Worm (Caenorhabditis elegans) whole organism, L3 larva: ENCODE measurements around the gene H10D18.1.

Source experiments
- fkh-10 ChIP-seq: sonication (generic microtip); optimal IDR thresholded peaks from 2 replicates; lab custom pipeline; 2017; ENCODE audit warnings: missing biosample characterization, missing genetic modification reagents, missing genetic modification characterization
- lin-39 ChIP-seq: fragments of 150-350 bp; optimal IDR thresholded peaks from 2 replicates; lab custom pipeline; 2018; ENCODE audit warnings: missing biosample characterization, missing genetic modification reagents, missing genetic modification characterization
- mdl-1 ChIP-seq: fragments of 150-350 bp; optimal IDR thresholded peaks from 2 replicates; lab custom pipeline; 2014; ENCODE audit warnings: missing biosample characterization, missing genetic modification characterization
- nhr-11 ChIP-seq: fragments of 150-350 bp; optimal IDR thresholded peaks from 2 replicates; lab custom pipeline; 2014; ENCODE audit warnings: missing biosample characterization, missing genetic modification characterization
- nhr-12 ChIP-seq: fragments of 150-350 bp; optimal IDR thresholded peaks from 2 replicates; lab custom pipeline; 2014; ENCODE audit warnings: missing biosample characterization, missing genetic modification characterization
- skn-1 ChIP-seq: fragments of 150-350 bp; optimal IDR thresholded peaks from 2 replicates; lab custom pipeline; 2014; ENCODE audit warnings: missing biosample characterization, missing genetic modification characterization

DNA sequence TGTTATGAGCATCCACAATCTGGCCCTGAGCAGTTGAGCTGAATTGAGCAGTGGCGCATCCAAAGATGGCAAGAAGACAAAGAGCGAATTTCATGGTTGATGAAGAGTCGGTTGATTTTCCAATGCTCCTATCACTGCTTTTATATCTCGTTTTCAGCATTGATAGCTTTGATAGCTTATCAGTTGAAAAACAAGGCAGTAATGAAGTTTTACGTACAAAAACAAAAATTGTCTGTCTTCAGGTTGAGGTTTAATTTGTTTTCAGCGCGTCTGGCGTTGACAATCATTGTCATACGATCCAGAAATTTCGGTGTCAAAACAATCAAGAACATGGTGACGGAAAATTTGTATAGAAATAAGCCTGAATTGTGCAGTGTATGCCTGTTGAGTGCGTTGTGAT, 3.5 kb upstream of the H10D18.1 start, which contains the start of gene scl-13:
- TF ChIP-seq skn-1 (tag; lab: Kevin White, UChicago) (no peak), fkh-10 (GFP tag; lab: Kevin White, UChicago) (no peak), nhr-12 (tag; lab: Kevin White, UChicago) (no peak), nhr-11 (tag; lab: Kevin White, UChicago) (no peak), lin-39 (no peak), mdl-1 (tag; lab: Kevin White, UChicago) (no peak)
